Worm (Caenorhabditis elegans): ENCODE measurements around the gene dod-20.

ce11 chrV:433898-434297 lies 11.7 kb downstream of the dod-20 start, which contains the start of gene B0554.2:
- no peak for TF ChIP-seq F13H6.1 (tag; optimal IDR thresholded peaks at IDR 0.05)
- TF ChIP-seq ztf-4 (tag; optimal IDR thresholded peaks at IDR 0.05), result no peak
- no peak for TF ChIP-seq fos-1 (tag; optimal IDR thresholded peaks at IDR 0.05)
- no peak for TF ChIP-seq R02D3.7 (tag; optimal IDR thresholded peaks at IDR 0.05)
- TF ChIP-seq alr-1 (tag; optimal IDR thresholded peaks at IDR 0.05), result no peak
- no peak for TF ChIP-seq ztf-11 (tag; optimal IDR thresholded peaks at IDR 0.05)
- TF ChIP-seq zag-1 (tag; optimal IDR thresholded peaks at IDR 0.05), result no peak
- TF ChIP-seq nhr-6 (tag; optimal IDR thresholded peaks at IDR 0.05), result no peak
- TF ChIP-seq mdl-1 (tag; optimal IDR thresholded peaks at IDR 0.05), result no peak
- TF ChIP-seq ZK546.5 (tag; optimal IDR thresholded peaks at IDR 0.05), result no peak
- no peak for TF ChIP-seq nhr-25 (tag; optimal IDR thresholded peaks at IDR 0.05)
- TF ChIP-seq unc-55 (GFP tag; optimal IDR thresholded peaks at IDR 0.05), result no peak
- TF ChIP-seq crh-2 (tag; optimal IDR thresholded peaks at IDR 0.05), result no peak
- no peak for TF ChIP-seq ceh-16 (tag; optimal IDR thresholded peaks at IDR 0.05)

Data from whole organism, L2 larva.